Worm (Caenorhabditis elegans): ENCODE data around the gene hda-5.
A peak's percentile ranks its signal among the peaks of the same experiment; 100 is the strongest.

ce11 chrII:11842766-11843165, 43.9 kb downstream of the hda-5 start:
- no peak for TF ChIP-seq lsy-2 (tag; optimal IDR thresholded peaks at IDR 0.05)
- no peak for TF ChIP-seq unc-130 (tag; optimal IDR thresholded peaks at IDR 0.05)
- TF ChIP-seq egl-27 (tag; optimal IDR thresholded peaks at IDR 0.05), result no peak
- no peak for TF ChIP-seq fkh-8 (tag; optimal IDR thresholded peaks at IDR 0.05)
- peak; percentile 27 for TF ChIP-seq snpc-4 (tag; optimal IDR thresholded peaks at IDR 0.05)
- TF ChIP-seq unc-62 (GFP tag; optimal IDR thresholded peaks at IDR 0.05), result no peak
- no peak for TF ChIP-seq jun-1 (tag; optimal IDR thresholded peaks at IDR 0.05)
- TF ChIP-seq nhr-237 (tag; optimal IDR thresholded peaks at IDR 0.05), result no peak
- no peak for TF ChIP-seq mep-1 (tag; optimal IDR thresholded peaks at IDR 0.05)

Measured in whole organism, L1 larva.